Worm (Caenorhabditis elegans) whole organism, young adult: ENCODE data around the gene M163.11.
A peak's percentile ranks its signal among the peaks of the same experiment; 100 is the strongest.
"Not testable (repeated sequence)": the region's sequence is repeated elsewhere in the genome, so short reads cannot be mapped to it uniquely, and the experiment has no call there.

ENCODE experiments used
- F23B12.7 ChIP-seq: sonication (generic microtip); optimal IDR thresholded peaks from 2 replicates; lab custom pipeline; 2017; ENCODE audit warnings: missing genetic modification characterization, mild to moderate bottlenecking, missing compliant biosample characterization, antibody characterized with exemption, moderate library complexity; ENCODE audit not compliant: insufficient read depth
- K12H6.12 ChIP-seq: fragments of 200-800 bp; sonication (Bioruptor generic); optimal IDR thresholded peaks from 2 replicates; lab custom pipeline; 2018; ENCODE audit warnings: mild to moderate bottlenecking, missing genetic modification characterization, missing compliant biosample characterization
- Y56A3A.18 ChIP-seq: fragments of 200-800 bp; sonication (Bioruptor generic); IDR thresholded peaks from 2 replicates; pipeline ENCODE4 v1.3.6; 2022; ENCODE audit warnings: missing genetic modification reagents, missing genetic modification characterization, missing compliant biosample characterization
- aptf-3 ChIP-seq: fragments of 200-800 bp; sonication (Bioruptor generic); IDR thresholded peaks from 2 replicates; pipeline ENCODE4 v1.3.6; 2022; ENCODE audit warnings: missing genetic modification characterization, missing compliant biosample characterization
- attf-5 ChIP-seq: fragments of 200-800 bp; sonication (Bioruptor generic); optimal IDR thresholded peaks from 2 replicates; lab custom pipeline; 2018; ENCODE audit warnings: mild to moderate bottlenecking, missing genetic modification characterization, missing compliant biosample characterization
- bed-2 ChIP-seq: fragments of 200-800 bp; sonication (Bioruptor generic); IDR thresholded peaks from 2 replicates; pipeline ENCODE4 v1.3.6; 2022; ENCODE audit warnings: missing genetic modification reagents, missing genetic modification characterization, missing compliant biosample characterization
- ccch-3 ChIP-seq: fragments of 200-800 bp; sonication (Bioruptor generic); optimal IDR thresholded peaks from 2 replicates; lab custom pipeline; 2018; ENCODE audit warnings: mild to moderate bottlenecking, missing genetic modification characterization, missing compliant biosample characterization
- ceh-100 ChIP-seq: fragments of 200-800 bp; sonication (Bioruptor generic); IDR thresholded peaks from 2 replicates; pipeline ENCODE4 v1.3.6; 2022; ENCODE audit warnings: missing genetic modification reagents, missing genetic modification characterization, missing compliant biosample characterization
- hsf-1 ChIP-seq: fragments of 200-800 bp; sonication (Bioruptor generic); IDR thresholded peaks from 2 replicates; pipeline ENCODE4 v1.3.6; 2022; ENCODE audit warnings: missing genetic modification reagents, missing genetic modification characterization, missing compliant biosample characterization
- lin-26 ChIP-seq: fragments of 200-800 bp; sonication (Bioruptor generic); IDR thresholded peaks from 2 replicates; pipeline ENCODE4 v1.3.6; 2022; ENCODE audit warnings: missing genetic modification reagents, missing genetic modification characterization, missing compliant biosample characterization
- lin-35 ChIP-seq, 3 experiments: fragments of 150-350 bp in 2 of 3; sonication (generic microtip) in 1 of 3; optimal IDR thresholded peaks; 2 replicates each; lab custom pipeline; 2014 to 2018; ENCODE audit warnings: missing biosample characterization in 3 of 3, missing genetic modification characterization in 3 of 3, missing genetic modification reagents in 3 of 3
- lir-1 ChIP-seq: fragments of 200-800 bp; sonication (Bioruptor generic); conservative IDR thresholded peaks from 2 replicates; pipeline ENCODE4 v1.3.6; 2022; ENCODE audit warnings: missing genetic modification reagents, missing genetic modification characterization, missing compliant biosample characterization
- madf-10 ChIP-seq: sonication (generic microtip); optimal IDR thresholded peaks from 2 replicates; lab custom pipeline; 2016; ENCODE audit warnings: mild to moderate bottlenecking, missing genetic modification characterization, missing compliant biosample characterization
- nhr-120 ChIP-seq: fragments of 200-800 bp; sonication (Bioruptor generic); IDR thresholded peaks from 2 replicates; pipeline ENCODE4 v1.3.6; 2022; ENCODE audit warnings: missing genetic modification characterization, missing compliant biosample characterization
- nhr-90 ChIP-seq: sonication (generic microtip); optimal IDR thresholded peaks from 2 replicates; lab custom pipeline; 2016; ENCODE audit warnings: missing genotype, mild to moderate bottlenecking, missing genetic modification characterization, missing compliant biosample characterization
- sdz-38 ChIP-seq: sonication (generic microtip); optimal IDR thresholded peaks from 2 replicates; lab custom pipeline; 2016; ENCODE audit warnings: missing genotype, missing genetic modification characterization, missing compliant biosample characterization
- snpc-3.4 ChIP-seq: sonication (generic microtip); optimal IDR thresholded peaks from 2 replicates; lab custom pipeline; 2017; ENCODE audit warnings: missing genetic modification characterization, mild to moderate bottlenecking, missing compliant biosample characterization, antibody characterized with exemption, moderate library complexity, missing genotype, missing genetic modification reagents
- somi-1 ChIP-seq: fragments of 200-800 bp; sonication (Bioruptor generic); optimal IDR thresholded peaks from 2 replicates; lab custom pipeline; 2018; ENCODE audit warnings: mild to moderate bottlenecking, missing genetic modification characterization, missing compliant biosample characterization
- unc-62 ChIP-seq: fragments of 150-350 bp; optimal IDR thresholded peaks from 2 replicates; lab custom pipeline; 2014; ENCODE audit warnings: missing biosample characterization, missing genetic modification reagents, missing genetic modification characterization
- ztf-28 ChIP-seq: fragments of 200-800 bp; sonication (Bioruptor generic); IDR thresholded peaks from 2 replicates; pipeline ENCODE4 v1.3.6; 2022; ENCODE audit warnings: missing genetic modification reagents, missing genetic modification characterization, missing compliant biosample characterization

The M163.11 gene

ce11 chrX:14525325-14526305, 46.4 kb downstream of the M163.11 start (continued):
- TF ChIP-seq nhr-90 (tag; lab: Kevin White, UChicago) (peak; percentile 91), sdz-38 (tag; lab: Kevin White, UChicago) (no peak), Y56A3A.18 (GFP tag; lab: Robert Waterston, UW) (peak; percentile 100), ccch-3 (GFP tag; lab: Kevin White, UChicago) (peak; percentile 87), somi-1 (GFP tag; lab: Kevin White, UChicago) (peak; percentile 97), unc-62 (GFP tag; lab: Kevin White, UChicago) (peak; percentile 79), lin-35 (GFP tag; optimal IDR thresholded peaks at IDR 0.05; lab: Kevin White, UChicago) (peak in 2 of 3 experiments; percentile 83 to 99), hsf-1 (GFP tag; lab: Robert Waterston, UW) (no peak), lin-26 (GFP tag; lab: Robert Waterston, UW) (peak; percentile 85), nhr-120 (peak; percentile 95), attf-5 (GFP tag; lab: Kevin White, UChicago) (peak; percentile 70), K12H6.12 (tag; lab: Kevin White, UChicago) (peak; percentile 98)

- TF ChIP-seq attf-5 (GFP tag; lab: Kevin White, UChicago) (no peak), madf-10 (no peak), ceh-100 (GFP tag; lab: Robert Waterston, UW) (no peak), aptf-3 (GFP tag; lab: Robert Waterston, UW) (no peak), ztf-28 (GFP tag; lab: Robert Waterston, UW) (no peak), snpc-3.4 (tag; lab: Kevin White, UChicago) (no peak)
Observed at ce11 chrX:14527559-14527958, 48.4 kb downstream of the M163.11 start, which contains the start of gene nspc-18. Gene nspc-18 (minus strand): TSS chrX:14527659.

DNA sequence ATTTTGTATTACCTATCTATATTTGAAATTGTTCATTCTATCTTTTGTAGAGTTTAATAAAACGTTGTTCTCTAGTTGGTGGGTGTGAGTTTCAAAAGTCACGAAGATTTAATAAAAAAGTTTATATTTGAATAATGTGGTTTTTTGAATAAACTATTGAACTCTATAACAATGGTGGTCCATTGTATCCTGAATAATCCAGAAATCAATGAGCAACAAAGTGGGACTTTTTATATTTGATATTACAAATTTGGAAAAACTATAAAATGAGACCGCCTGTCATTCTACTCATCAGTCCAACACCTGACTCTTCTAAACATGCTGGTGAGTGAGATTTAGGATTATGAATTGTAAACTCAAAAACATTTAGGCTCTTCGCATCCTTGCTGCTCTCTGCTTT, 49.2 kb downstream of the M163.11 start, which contains the start of gene nspc-19:
Gene nspc-19 (plus strand): TSS at position 301 of the 400 bp plus-strand sequence.
- not testable (repeated sequence) for TF ChIP-seq lir-1; bed-2 (GFP tag; lab: Robert Waterston, UW); F23B12.7 (tag; lab: Kevin White, UChicago)
